Fruit fly (Drosophila melanogaster): ENCODE data around the gene OdsH.

OdsH gene

dm6 chrX:17780295-17780694, 10.5 kb upstream of the OdsH start (continued):
- TF ChIP-seq nom (GFP tag; optimal IDR thresholded peaks at IDR 0.05) (no peak), dmrt99B (tag; optimal IDR thresholded peaks at IDR 0.05) (peak; percentile 61), Usf (GFP tag; optimal IDR thresholded peaks at IDR 0.05) (peak; percentile 16), CG10431 (GFP tag; optimal IDR thresholded peaks at IDR 0.05) (no peak), Nf-YB (GFP tag; optimal IDR thresholded peaks at IDR 0.05) (no peak), CG9797 (GFP tag; optimal IDR thresholded peaks at IDR 0.05) (no peak), CG14014 (GFP tag; IDR thresholded peaks at IDR 0.05) (no peak), Hey (tag; optimal IDR thresholded peaks at IDR 0.05) (no peak), CG8089 (GFP tag; optimal IDR thresholded peaks at IDR 0.05) (peak; percentile 12), psq (GFP tag; optimal IDR thresholded peaks at IDR 0.05) (no peak), stwl (tag; optimal IDR thresholded peaks at IDR 0.05) (no peak), cwo (GFP tag; optimal IDR thresholded peaks at IDR 0.05) (no peak), CG16815 (GFP tag; optimal IDR thresholded peaks at IDR 0.05) (peak; percentile 34), CG17328 (GFP tag; IDR thresholded peaks at IDR 0.05) (0 out of 2 replicates have a peak, but pooled peaks have one; percentile 22), crp (GFP tag; optimal IDR thresholded peaks at IDR 0.05) (no peak), mam (GFP tag; optimal IDR thresholded peaks at IDR 0.05) (no peak), hbn (GFP tag; IDR thresholded peaks at IDR 0.05; ENCODE audit: partially characterized antibody) (no peak), en (GFP tag; optimal IDR thresholded peaks at IDR 0.05) (no peak), CG17361 (GFP tag; IDR thresholded peaks at IDR 0.05) (peak; percentile 80), CG6175 (GFP tag; IDR thresholded peaks at IDR 0.05) (no peak), gfzf (GFP tag; optimal IDR thresholded peaks at IDR 0.05) (no peak), kay (GFP tag; optimal IDR thresholded peaks at IDR 0.05) (no peak), caup (GFP tag; optimal IDR thresholded peaks at IDR 0.05; ENCODE audit: severe bottlenecking) (no peak), fd64A (GFP tag; optimal IDR thresholded peaks at IDR 0.05) (no peak), CG32532 (GFP tag; IDR thresholded peaks at IDR 0.05) (no peak), CG9215 (GFP tag; IDR thresholded peaks at IDR 0.05) (no peak), Kr (GFP tag; optimal IDR thresholded peaks at IDR 0.05) (no peak), Bgb (GFP tag; IDR thresholded peaks at IDR 0.05; ENCODE audit: partially characterized antibody) (no peak), CG12942 (GFP tag; optimal IDR thresholded peaks at IDR 0.05) (no peak), pho (GFP tag; optimal IDR thresholded peaks at IDR 0.05) (no peak), bcd (GFP tag; optimal IDR thresholded peaks at IDR 0.05) (peak; percentile 36), BtbVII (GFP tag; optimal IDR thresholded peaks at IDR 0.05) (no peak), CG13287 (GFP tag; IDR thresholded peaks at IDR 0.05; ENCODE audit: partially characterized antibody) (no peak), CG16779 (GFP tag; IDR thresholded peaks at IDR 0.05) (no peak), klu (GFP tag; IDR thresholded peaks at IDR 0.05) (no peak), E2f2 (GFP tag; IDR thresholded peaks at IDR 0.05) (no peak), sug (tag; optimal IDR thresholded peaks at IDR 0.05) (no peak), CG31365 (tag; optimal IDR thresholded peaks at IDR 0.05) (no peak), dysf (GFP tag; IDR thresholded peaks at IDR 0.05) (peak; percentile 40; the same call in 1 of the 3 replicates), btn (GFP tag; optimal IDR thresholded peaks at IDR 0.05) (no peak), ato (GFP tag; IDR thresholded peaks at IDR 0.05; ENCODE audit: partially characterized antibody) (no peak), Dll (GFP tag; IDR thresholded peaks at IDR 0.05; ENCODE audit: partially characterized antibody) (no peak), CG7839 (tag; optimal IDR thresholded peaks at IDR 0.05) (peak; percentile 56), tup (GFP tag; optimal IDR thresholded peaks at IDR 0.05) (no peak), Hr3 (GFP tag; optimal IDR thresholded peaks at IDR 0.05) (no peak), CG4404 (GFP tag; IDR thresholded peaks at IDR 0.05) (peak; percentile 30; the same call in 1 of the 2 replicates), jumu (GFP tag; optimal IDR thresholded peaks at IDR 0.05) (no peak), Myb (GFP tag; optimal IDR thresholded peaks at IDR 0.05) (no peak), pzg (GFP tag; optimal IDR thresholded peaks at IDR 0.05) (no peak), gcm (GFP tag; optimal IDR thresholded peaks at IDR 0.05) (no peak), GATAe (GFP tag; conservative IDR thresholded peaks at IDR 0.05) (no peak)
